Fruit fly (Drosophila melanogaster): ENCODE results near the gene CG5078.

Gene CG5078

DNA sequence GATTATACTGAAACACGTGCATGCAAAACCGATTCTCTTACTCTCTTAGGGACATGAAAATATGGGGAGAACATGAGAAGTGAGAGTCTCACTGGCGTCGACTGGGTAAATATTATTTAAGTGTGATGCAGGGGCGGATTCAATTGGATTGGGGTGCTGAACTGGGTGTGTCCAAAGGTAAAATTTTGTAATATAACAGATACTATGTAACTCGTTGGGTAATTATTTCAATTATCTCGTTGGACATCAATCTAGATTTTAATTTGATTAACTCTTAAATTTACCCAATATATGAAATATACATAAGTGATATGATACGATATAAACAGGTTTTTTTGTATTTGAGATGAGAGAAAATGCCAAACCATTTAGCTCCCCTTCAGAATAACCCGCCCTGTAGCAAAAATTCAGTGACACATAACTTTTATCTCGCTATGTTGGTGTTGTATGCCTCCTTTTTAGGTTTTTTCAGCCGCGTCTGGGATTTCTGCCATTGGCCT is 2.4 kb downstream of the CG5078 start (continued):
- TF ChIP-seq gem (tag; optimal IDR thresholded peaks at IDR 0.05), result peak; percentile 95
- peak; percentile 83 for TF ChIP-seq CG10959 (GFP tag; IDR thresholded peaks at IDR 0.05)
- TF ChIP-seq CG6765 (GFP tag; optimal IDR thresholded peaks at IDR 0.05), result peak; percentile 92
- peak; percentile 82 for TF ChIP-seq CG5180 (GFP tag; optimal IDR thresholded peaks at IDR 0.05)
- peak; percentile 69 for TF ChIP-seq da (GFP tag; optimal IDR thresholded peaks at IDR 0.05)
- TF ChIP-seq HLHmδ (GFP tag; optimal IDR thresholded peaks at IDR 0.05), result peak; percentile 37
- peak; percentile 96 for TF ChIP-seq CG12769 (tag; optimal IDR thresholded peaks at IDR 0.05)
- TF ChIP-seq CG2712 (tag; optimal IDR thresholded peaks at IDR 0.05), result peak; percentile 89
- TF ChIP-seq CG15601 (tag; optimal IDR thresholded peaks at IDR 0.05), result peak; percentile 75
- TF ChIP-seq bbx (GFP tag; IDR thresholded peaks at IDR 0.05; ENCODE audit: partially characterized antibody), result no peak
- TF ChIP-seq vfl (GFP tag; optimal IDR thresholded peaks at IDR 0.05), result peak; percentile 92
- TF ChIP-seq CG8290 (GFP tag; optimal IDR thresholded peaks at IDR 0.05), result peak; percentile 78
- TF ChIP-seq CG8290 (tag; optimal IDR thresholded peaks at IDR 0.05), result peak; percentile 58 to 96
- peak; percentile 96 for TF ChIP-seq Abd-B (GFP tag; optimal IDR thresholded peaks at IDR 0.05)
- peak; percentile 84 for TF ChIP-seq disco-r (GFP tag; optimal IDR thresholded peaks at IDR 0.05)
- TF ChIP-seq CG10321 (GFP tag; IDR thresholded peaks at IDR 0.05), result peak; percentile 57; the same call in 1 of the 2 replicates
- TF ChIP-seq CG4360 (GFP tag; IDR thresholded peaks at IDR 0.05), result 0 out of 2 replicates have a peak, but pooled peaks have one; percentile 12
- peak; percentile 64; the same call in 1 of the 2 replicates for TF ChIP-seq sim (GFP tag; IDR thresholded peaks at IDR 0.05)
- peak; percentile 88 for TF ChIP-seq maf-S (GFP tag; optimal IDR thresholded peaks at IDR 0.05)
- peak; percentile 96 for TF ChIP-seq CG7839 (tag; optimal IDR thresholded peaks at IDR 0.05)
- peak; percentile 85 for TF ChIP-seq nom (GFP tag; optimal IDR thresholded peaks at IDR 0.05)
- TF ChIP-seq CG1233 (GFP tag; optimal IDR thresholded peaks at IDR 0.05), result peak; percentile 93
- peak; percentile 91 for TF ChIP-seq CG17612 (GFP tag; IDR thresholded peaks at IDR 0.05)
- TF ChIP-seq CG7987 (GFP tag; optimal IDR thresholded peaks at IDR 0.05), result peak; percentile 78
- peak; percentile 54 for TF ChIP-seq pros (GFP tag; optimal IDR thresholded peaks at IDR 0.05)
- TF ChIP-seq p53 (GFP tag; optimal IDR thresholded peaks at IDR 0.05), result peak; percentile 80
- TF ChIP-seq CG11247 (GFP tag; IDR thresholded peaks at IDR 0.05), result peak; percentile 94
- peak; percentile 84 for TF ChIP-seq CG18011 (GFP tag; optimal IDR thresholded peaks at IDR 0.05)
- peak; percentile 97 for TF ChIP-seq dysf (GFP tag; IDR thresholded peaks at IDR 0.05)
- peak in 1 of 2 experiments; percentile 58 for TF ChIP-seq Hr78 (GFP tag; optimal IDR thresholded peaks at IDR 0.05)
- peak; percentile 94 for TF ChIP-seq bcd (GFP tag; optimal IDR thresholded peaks at IDR 0.05)
- TF ChIP-seq CG2129 (GFP tag; IDR thresholded peaks at IDR 0.05; ENCODE audit: partially characterized antibody), result no peak
- TF ChIP-seq CG18764 (GFP tag; optimal IDR thresholded peaks at IDR 0.05), result peak; percentile 74
- TF ChIP-seq Oli (tag; optimal IDR thresholded peaks at IDR 0.05), result peak; percentile 92
- TF ChIP-seq CG16813 (GFP tag; IDR thresholded peaks at IDR 0.05; ENCODE audit: partially characterized antibody), result peak; percentile 72
- TF ChIP-seq CG17385 (GFP tag; optimal IDR thresholded peaks at IDR 0.05), result peak; percentile 83
- TF ChIP-seq TFAM (GFP tag; optimal IDR thresholded peaks at IDR 0.05), result peak; percentile 38
- TF ChIP-seq Dp (GFP tag; optimal IDR thresholded peaks at IDR 0.05), result no peak
- peak; percentile 97 for TF ChIP-seq CG3847 (GFP tag; IDR thresholded peaks at IDR 0.05)
- peak; percentile 97 for TF ChIP-seq CG13624 (GFP tag; optimal IDR thresholded peaks at IDR 0.05)
- TF ChIP-seq CG10654 (GFP tag; optimal IDR thresholded peaks at IDR 0.05), result peak; percentile 90
- TF ChIP-seq CG17186 (GFP tag; optimal IDR thresholded peaks at IDR 0.05), result peak; percentile 38
- peak; percentile 87 for TF ChIP-seq Hmx (GFP tag; optimal IDR thresholded peaks at IDR 0.05)
- TF ChIP-seq Six4 (GFP tag; optimal IDR thresholded peaks at IDR 0.05), result peak; percentile 89
- TF ChIP-seq stwl (tag; optimal IDR thresholded peaks at IDR 0.05), result no peak
- peak; percentile 71 to 86 for TF ChIP-seq bsh (GFP tag; optimal IDR thresholded peaks at IDR 0.05)
- peak; percentile 80 for TF ChIP-seq CG10267 (tag; optimal IDR thresholded peaks at IDR 0.05)
- peak; percentile 96 for TF ChIP-seq CG16779 (GFP tag; IDR thresholded peaks at IDR 0.05)
- TF ChIP-seq Hsf (GFP tag; optimal IDR thresholded peaks at IDR 0.05), result peak; percentile 94
